Worm (Caenorhabditis elegans): Measurements from ENCODE around the gene pals-39.

DNA sequence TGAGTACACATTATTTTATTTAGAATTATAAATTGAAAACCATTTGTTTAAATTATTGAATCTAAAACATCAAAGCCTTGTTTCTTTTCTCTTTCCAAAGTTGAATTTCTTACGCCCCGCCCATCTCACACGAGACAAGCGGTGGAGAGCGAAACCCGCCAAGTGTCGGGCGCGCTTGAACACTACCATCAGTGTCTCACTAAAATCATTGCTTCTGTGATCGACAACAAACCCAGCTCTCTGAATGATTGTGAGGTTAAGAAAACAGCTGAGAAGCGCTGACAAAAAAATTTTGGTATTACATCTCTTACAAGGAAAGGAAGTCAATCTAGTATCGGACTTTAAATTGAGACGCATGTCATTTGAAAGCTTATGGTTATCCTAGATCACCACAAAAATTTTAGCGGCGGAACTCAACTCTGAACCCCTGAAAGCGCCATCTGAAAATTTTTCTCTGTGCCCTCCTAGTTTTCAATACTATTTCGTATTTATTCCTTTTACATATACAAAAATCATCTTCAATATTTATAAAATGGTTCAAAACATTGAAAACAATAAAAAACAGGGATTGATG lies 47.5 kb upstream of the pals-39 start:
- no peak for TF ChIP-seq flt-1 (GFP tag; IDR thresholded peaks at IDR 0.05)
- TF ChIP-seq F13C5.2 (tag; optimal IDR thresholded peaks at IDR 0.05) = no peak
- no peak for TF ChIP-seq ama-1 (optimal IDR thresholded peaks at IDR 0.05)
- TF ChIP-seq hnd-1 (tag; optimal IDR thresholded peaks at IDR 0.05) = no peak
- no peak for TF ChIP-seq hmg-4 (GFP tag; optimal IDR thresholded peaks at IDR 0.05)
- TF ChIP-seq sea-1 (GFP tag; conservative IDR thresholded peaks at IDR 0.05) = no peak
- no peak for TF ChIP-seq tra-4 (tag; optimal IDR thresholded peaks at IDR 0.05)
- 0 out of 2 replicates have a peak, but pooled peaks have one; percentile 9 for TF ChIP-seq tbx-37 (GFP tag; conservative IDR thresholded peaks at IDR 0.05)
- no peak for TF ChIP-seq ets-7 (tag; optimal IDR thresholded peaks at IDR 0.05)
- no peak for TF ChIP-seq scrt-1 (GFP tag; IDR thresholded peaks at IDR 0.05)
- TF ChIP-seq tbx-11 (GFP tag; IDR thresholded peaks at IDR 0.05) = no peak
- no peak for TF ChIP-seq ceh-13 (GFP tag; optimal IDR thresholded peaks at IDR 0.05)
